Fruit fly (Drosophila melanogaster) whole organism: Measurements from ENCODE around the gene CheB38b.

ENCODE experiments used
- CG8478 ChIP-seq: fragments of >200 bp; optimal IDR thresholded peaks from 2 replicates; lab custom pipeline; 2018; ENCODE audit warnings: inconsistent platforms
- Dll ChIP-seq: fragments of >200 bp; optimal IDR thresholded peaks from 2 replicates; lab custom pipeline; 2017
- EcR ChIP-seq, 2 experiments: fragments of >200 bp; optimal IDR thresholded peaks; 2 replicates each; lab custom pipeline; 2017; ENCODE audit warnings: missing biosample characterization in 2 of 2, missing genetic modification characterization in 2 of 2, missing genetic modification reagents in 2 of 2
- pan ChIP-seq: fragments of >200 bp; optimal IDR thresholded peaks from 2 replicates; lab custom pipeline; 2017
- psq ChIP-seq: fragments of >200 bp; optimal IDR thresholded peaks from 2 replicates; lab custom pipeline; 2017
- usp ChIP-seq: fragments of >200 bp; optimal IDR thresholded peaks from 2 replicates; lab custom pipeline; 2017; ENCODE audit warnings: missing biosample characterization, missing genetic modification characterization, mixed read lengths

Gene CheB38b

dm6 chr2L:20822025-20822371 lies 4.9 kb upstream of the CheB38b start:
- TF ChIP-seq usp (no peak), CG8478 (no peak), Dll (lab: Kevin White, UChicago) (no peak), pan (lab: Kevin White, UChicago) (no peak)

- TF ChIP-seq pan (lab: Kevin White, UChicago): no peak
- TF ChIP-seq psq (lab: Kevin White, UChicago): no peak
- TF ChIP-seq Dll (lab: Kevin White, UChicago): no peak
- TF ChIP-seq usp: no peak
- TF ChIP-seq CG8478: no peak
- no peak for TF ChIP-seq EcR (GFP tag; optimal IDR thresholded peaks at IDR 0.05; lab: Kevin White, UChicago)
These were observed 4.4 kb upstream of the CheB38b start for dm6 chr2L:20821249-20822024.

dm6 chr2L:20820767-20821166 lies 3.7 kb upstream of the CheB38b start, which contains the start of gene CheB38c:
TSS of gene CheB38c (minus strand) at chr2L:20820867.
- TF ChIP-seq EcR (GFP tag; optimal IDR thresholded peaks at IDR 0.05; lab: Kevin White, UChicago) (no peak), Dll (lab: Kevin White, UChicago) (no peak), pan (lab: Kevin White, UChicago) (no peak), CG8478 (no peak), psq (lab: Kevin White, UChicago) (no peak), usp (no peak)

- TF ChIP-seq CG8478 (no peak), Dll (lab: Kevin White, UChicago) (no peak), usp (no peak), pan (lab: Kevin White, UChicago) (no peak), EcR (GFP tag; optimal IDR thresholded peaks at IDR 0.05; lab: Kevin White, UChicago) (no peak), psq (lab: Kevin White, UChicago) (no peak)
These were observed 1.4 kb upstream of the CheB38b start, which contains the start of gene CheB38a for dm6 chr2L:20818432-20818831. TSS of gene CheB38a (minus strand) at chr2L:20818532.

dm6 chr2L:20816140-20816539 lies 930 bp downstream of the CheB38b start, which contains the start of gene CG33322:
TSS of gene CG33322 (minus strand) at chr2L:20816240.
- no peak for TF ChIP-seq Dll (lab: Kevin White, UChicago)
- TF ChIP-seq usp: no peak
- no peak for TF ChIP-seq CG8478
- no peak for TF ChIP-seq EcR (GFP tag; optimal IDR thresholded peaks at IDR 0.05; lab: Kevin White, UChicago)
- no peak for TF ChIP-seq pan (lab: Kevin White, UChicago)
- TF ChIP-seq psq (lab: Kevin White, UChicago): no peak

- TF ChIP-seq psq (lab: Kevin White, UChicago) (no peak), CG8478 (no peak), usp (no peak), Dll (lab: Kevin White, UChicago) (no peak), pan (lab: Kevin White, UChicago) (no peak), EcR (GFP tag; optimal IDR thresholded peaks at IDR 0.05; lab: Kevin White, UChicago) (peak in 1 of 2 experiments; percentile 38)
These were observed 4.5 kb downstream of the CheB38b start for dm6 chr2L:20812283-20813189.

dm6 chr2L:20811039-20811652 lies 5.9 kb downstream of the CheB38b start:
- TF ChIP-seq CG8478: no peak
- TF ChIP-seq usp: no peak
- TF ChIP-seq EcR (GFP tag; optimal IDR thresholded peaks at IDR 0.05; lab: Kevin White, UChicago): no peak
- no peak for TF ChIP-seq pan (lab: Kevin White, UChicago)
- TF ChIP-seq Dll (lab: Kevin White, UChicago): no peak
- no peak for TF ChIP-seq psq (lab: Kevin White, UChicago)

- no peak for TF ChIP-seq pan (lab: Kevin White, UChicago)
- TF ChIP-seq EcR (GFP tag; optimal IDR thresholded peaks at IDR 0.05; lab: Kevin White, UChicago): no peak
- no peak for TF ChIP-seq Dll (lab: Kevin White, UChicago)
- TF ChIP-seq usp: no peak
- no peak for TF ChIP-seq CG8478
- TF ChIP-seq psq (lab: Kevin White, UChicago): no peak
These were observed 7.8 kb downstream of the CheB38b start for dm6 chr2L:20809229-20809628.

- TF ChIP-seq pan (lab: Kevin White, UChicago): no peak
- TF ChIP-seq CG8478: no peak
- TF ChIP-seq Dll (lab: Kevin White, UChicago): no peak
- TF ChIP-seq psq (lab: Kevin White, UChicago): no peak
- no peak for TF ChIP-seq EcR (GFP tag; optimal IDR thresholded peaks at IDR 0.05; lab: Kevin White, UChicago)
- TF ChIP-seq usp: no peak
These were observed 8.4 kb downstream of the CheB38b start for dm6 chr2L:20808510-20809195.

- TF ChIP-seq psq (lab: Kevin White, UChicago) (no peak), CG8478 (no peak), Dll (lab: Kevin White, UChicago) (no peak), pan (lab: Kevin White, UChicago) (no peak), EcR (GFP tag; optimal IDR thresholded peaks at IDR 0.05; lab: Kevin White, UChicago) (no peak), usp (no peak)
These were observed 9.2 kb downstream of the CheB38b start for dm6 chr2L:20807617-20808509.
